Fruit fly (Drosophila melanogaster): ENCODE data around the gene Ndf.

dm6 chr2L:9963603-9964042, 40.0 kb upstream of the Ndf start, which contains the start of gene CG5850:
- TF ChIP-seq Doc3 (GFP tag; IDR thresholded peaks at IDR 0.05; ENCODE audit: partially characterized antibody) (no peak), Eip74EF (GFP tag; optimal IDR thresholded peaks at IDR 0.05) (no peak), CG2678 (tag; optimal IDR thresholded peaks at IDR 0.05) (peak; percentile 43), CG4360 (GFP tag; IDR thresholded peaks at IDR 0.05) (no peak), CG3847 (GFP tag; IDR thresholded peaks at IDR 0.05) (no peak), sim (GFP tag; IDR thresholded peaks at IDR 0.05) (no peak), CG14441 (GFP tag; IDR thresholded peaks at IDR 0.05) (no peak), HLH54F (GFP tag; optimal IDR thresholded peaks at IDR 0.05) (no peak), NfI (GFP tag; optimal IDR thresholded peaks at IDR 0.05) (no peak), CG13123 (GFP tag; optimal IDR thresholded peaks at IDR 0.05) (no peak), Myb (GFP tag; optimal IDR thresholded peaks at IDR 0.05) (no peak)
